Fruit fly (Drosophila melanogaster) whole organism, embryonic: Measurements from ENCODE around the gene CG31098.
A peak's percentile ranks its signal among the peaks of the same experiment; 100 is the strongest.

Source experiments
- Adf1 ChIP-seq: fragments of 200-800 bp; sonication (Bioruptor generic); IDR thresholded peaks from 2 replicates; pipeline ENCODE4 v1.3.6; 2022; ENCODE audit warnings: missing biosample characterization, missing genetic modification characterization
- Atf-2 ChIP-seq: fragments of 200-800 bp; sonication (Bioruptor generic); optimal IDR thresholded peaks from 2 replicates; lab custom pipeline; 2016; ENCODE audit warnings: missing biosample characterization, missing genetic modification characterization
- Atf3 ChIP-seq: fragments of 200-800 bp; sonication (Bioruptor generic); optimal IDR thresholded peaks from 3 replicates; lab custom pipeline; 2016; ENCODE audit warnings: missing biosample characterization, missing genetic modification characterization
- Atf6 ChIP-seq: fragments of 200-800 bp; sonication (Bioruptor generic); IDR thresholded peaks from 2 replicates; pipeline ENCODE4 v1.3.6; 2022; ENCODE audit warnings: missing biosample characterization, missing genetic modification characterization
- Bgb ChIP-seq: fragments of 200-800 bp; sonication (Bioruptor generic); IDR thresholded peaks from 2 replicates; pipeline ENCODE4 v1.3.6; 2022; ENCODE audit warnings: missing biosample characterization, missing genetic modification characterization; ENCODE audit not compliant: partially characterized antibody
- CG10462 ChIP-seq: fragments of 200-800 bp; sonication (Bioruptor generic); optimal IDR thresholded peaks from 2 replicates; lab custom pipeline; 2016; ENCODE audit warnings: missing biosample characterization, missing genetic modification characterization
- CG11398 ChIP-seq: fragments of 200-800 bp; sonication (Bioruptor generic); optimal IDR thresholded peaks from 2 replicates; lab custom pipeline; 2016; ENCODE audit warnings: missing biosample characterization, missing genetic modification characterization
- CG12104 ChIP-seq: fragments of 200-800 bp; sonication (Bioruptor generic); optimal IDR thresholded peaks from 3 replicates; lab custom pipeline; 2016; ENCODE audit warnings: missing biosample characterization, missing genetic modification characterization
- CG15269 ChIP-seq: fragments of 200-800 bp; sonication (Bioruptor generic); optimal IDR thresholded peaks from 2 replicates; lab custom pipeline; 2018; ENCODE audit warnings: missing biosample characterization, mild to moderate bottlenecking, missing genetic modification characterization, moderate library complexity
- CG17328 ChIP-seq: fragments of 200-800 bp; sonication (Bioruptor generic); IDR thresholded peaks from 2 replicates; pipeline ENCODE4 v1.3.6; 2022; ENCODE audit warnings: missing biosample characterization, missing genetic modification characterization
- CG2678 ChIP-seq: fragments of 200-800 bp; sonication (Bioruptor generic); optimal IDR thresholded peaks from 3 replicates; lab custom pipeline; 2019; ENCODE audit warnings: missing biosample characterization, mild to moderate bottlenecking, missing genetic modification characterization, moderate library complexity
- CG2875 ChIP-seq: fragments of 200-800 bp; sonication (Bioruptor generic); optimal IDR thresholded peaks from 2 replicates; lab custom pipeline; 2017; ENCODE audit warnings: missing biosample characterization, mild to moderate bottlenecking, missing genetic modification characterization, missing genetic modification reagents
- CG32772 ChIP-seq: fragments of 200-800 bp; sonication (Bioruptor generic); IDR thresholded peaks from 2 replicates; pipeline ENCODE4 v1.3.6; 2022; ENCODE audit warnings: missing biosample characterization, missing genetic modification characterization
- CG34376 ChIP-seq: fragments of 200-800 bp; sonication (Bioruptor generic); optimal IDR thresholded peaks from 2 replicates; lab custom pipeline; 2018; ENCODE audit warnings: missing biosample characterization, mild to moderate bottlenecking, missing genetic modification characterization
- CG43689 ChIP-seq: fragments of 200-800 bp; sonication (Bioruptor generic); IDR thresholded peaks from 2 replicates; pipeline ENCODE4 v1.3.6; 2022; ENCODE audit warnings: missing biosample characterization, missing genetic modification characterization
- CG6689 ChIP-seq: fragments of 200-800 bp; sonication (Bioruptor generic); IDR thresholded peaks from 2 replicates; pipeline ENCODE4 v1.3.6; 2022; ENCODE audit warnings: missing biosample characterization, missing genetic modification characterization
- CG7372 ChIP-seq: fragments of 200-800 bp; sonication (Bioruptor generic); IDR thresholded peaks from 2 replicates; pipeline ENCODE4 v1.3.6; 2022; ENCODE audit warnings: missing biosample characterization, missing genetic modification characterization
- CG8290 ChIP-seq, 3 experiments: fragments of 200-800 bp; sonication (Bioruptor generic); optimal IDR thresholded peaks; 2 replicates each; lab custom pipeline; 2016 to 2019; ENCODE audit warnings: missing biosample characterization in 3 of 3, missing genetic modification characterization in 3 of 3, mild to moderate bottlenecking in 2 of 3, moderate library complexity in 1 of 3
- CG8359 ChIP-seq: fragments of 200-800 bp; sonication (Bioruptor generic); optimal IDR thresholded peaks from 2 replicates; lab custom pipeline; 2017; ENCODE audit warnings: missing biosample characterization, mild to moderate bottlenecking, missing genetic modification characterization, borderline replicate concordance
- Dek ChIP-seq: fragments of 200-800 bp; sonication (Bioruptor generic); optimal IDR thresholded peaks from 3 replicates; lab custom pipeline; 2019; ENCODE audit warnings: missing biosample characterization, mild to moderate bottlenecking, missing genetic modification characterization, moderate library complexity
- Dp ChIP-seq: fragments of 200-800 bp; sonication (Bioruptor generic); optimal IDR thresholded peaks from 2 replicates; lab custom pipeline; 2018; ENCODE audit warnings: missing biosample characterization, mild to moderate bottlenecking, missing genetic modification characterization, moderate library complexity
- Drgx ChIP-seq: fragments of 200-800 bp; sonication (Bioruptor generic); IDR thresholded peaks from 2 replicates; pipeline ENCODE4 v1.3.6; 2022; ENCODE audit warnings: missing biosample characterization, missing genetic modification characterization
- Elba2 ChIP-seq: fragments of 200-800 bp; sonication (Bioruptor generic); optimal IDR thresholded peaks from 3 replicates; lab custom pipeline; 2016; ENCODE audit warnings: missing biosample characterization, missing genetic modification characterization
- Gsc ChIP-seq: fragments of 200-800 bp; sonication (Bioruptor generic); IDR thresholded peaks from 2 replicates; pipeline ENCODE4 v1.3.6; 2022; ENCODE audit warnings: missing biosample characterization, missing genetic modification characterization
- Kr ChIP-seq: fragments of 200-800 bp; sonication (Bioruptor generic); optimal IDR thresholded peaks from 2 replicates; lab custom pipeline; 2017; ENCODE audit warnings: missing biosample characterization, mild to moderate bottlenecking, missing genetic modification characterization
- Max ChIP-seq: fragments of 200-800 bp; sonication (Bioruptor generic); optimal IDR thresholded peaks from 2 replicates; lab custom pipeline; 2016; ENCODE audit warnings: missing biosample characterization, mild to moderate bottlenecking, missing genetic modification characterization
- NC2α ChIP-seq: fragments of 200-800 bp; sonication (Bioruptor generic); optimal IDR thresholded peaks from 2 replicates; lab custom pipeline; 2016; ENCODE audit warnings: missing biosample characterization, missing genetic modification characterization
- NC2β ChIP-seq: fragments of 200-800 bp; sonication (Bioruptor generic); optimal IDR thresholded peaks from 2 replicates; lab custom pipeline; 2016; ENCODE audit warnings: missing biosample characterization, missing genetic modification characterization
- Nf-YA ChIP-seq: fragments of 200-800 bp; sonication (Bioruptor generic); IDR thresholded peaks from 2 replicates; pipeline ENCODE4 v1.3.6; 2022; ENCODE audit warnings: missing biosample characterization, missing genetic modification characterization
- Ravus ChIP-seq: fragments of 200-800 bp; sonication (Bioruptor generic); IDR thresholded peaks from 2 replicates; pipeline ENCODE4 v1.3.6; 2022; ENCODE audit warnings: missing biosample characterization, missing genetic modification characterization
- Sin3A ChIP-seq: fragments of >200 bp; optimal IDR thresholded peaks from 2 replicates; lab custom pipeline; 2018
- Taf1 ChIP-seq: fragments of 200-800 bp; sonication (Bioruptor generic); IDR thresholded peaks from 2 replicates; pipeline ENCODE4 v1.3.6; 2022; ENCODE audit warnings: missing biosample characterization, missing genetic modification characterization
- Tbp ChIP-seq: fragments of >200 bp; optimal IDR thresholded peaks from 2 replicates; lab custom pipeline; 2018; ENCODE audit warnings: missing biosample characterization, missing genetic modification characterization
- Xbp1 ChIP-seq: fragments of 200-800 bp; sonication (Bioruptor generic); optimal IDR thresholded peaks from 3 replicates; lab custom pipeline; 2016; ENCODE audit warnings: missing biosample characterization, mild to moderate bottlenecking, missing genetic modification characterization
- ac ChIP-seq: fragments of 200-800 bp; sonication (Bioruptor generic); optimal IDR thresholded peaks from 3 replicates; lab custom pipeline; 2017; ENCODE audit warnings: missing biosample characterization, mild to moderate bottlenecking, missing genetic modification characterization
- cwo ChIP-seq: fragments of 200-800 bp; sonication (Bioruptor generic); optimal IDR thresholded peaks from 3 replicates; lab custom pipeline; 2017; ENCODE audit warnings: missing biosample characterization, missing genetic modification characterization, mild to moderate bottlenecking, moderate library complexity, missing genetic modification reagents
- dysf ChIP-seq: fragments of 200-800 bp; sonication (Bioruptor generic); IDR thresholded peaks from 3 replicates; pipeline ENCODE4 v1.3.6; 2022; ENCODE audit warnings: missing biosample characterization, missing genetic modification characterization
- emc ChIP-seq: fragments of 200-800 bp; sonication (Bioruptor generic); optimal IDR thresholded peaks from 2 replicates; lab custom pipeline; 2016; ENCODE audit warnings: missing biosample characterization, missing genetic modification characterization
- ewg ChIP-seq: fragments of 200-800 bp; sonication (Bioruptor generic); optimal IDR thresholded peaks from 3 replicates; lab custom pipeline; 2017; ENCODE audit warnings: mild to moderate bottlenecking, missing biosample characterization, missing genetic modification reagents, missing genetic modification characterization
- exex ChIP-seq: fragments of 200-800 bp; sonication (Bioruptor generic); optimal IDR thresholded peaks from 4 replicates; lab custom pipeline; 2018; ENCODE audit warnings: missing biosample characterization, mild to moderate bottlenecking, missing genetic modification characterization, moderate library complexity
- ftz-f1 ChIP-seq: fragments of 200-800 bp; sonication (Bioruptor generic); optimal IDR thresholded peaks from 2 replicates; lab custom pipeline; 2016; ENCODE audit warnings: missing biosample characterization, missing genetic modification characterization
- hbn ChIP-seq: fragments of 200-800 bp; sonication (Bioruptor generic); IDR thresholded peaks from 2 replicates; pipeline ENCODE4 v1.3.6; 2022; ENCODE audit warnings: missing biosample characterization, missing genetic modification characterization; ENCODE audit not compliant: partially characterized antibody
- hkb ChIP-seq, 2 experiments: fragments of 200-800 bp in 1 of 2; fragments of >200 bp in 1 of 2; sonication (Bioruptor generic) in 1 of 2; IDR thresholded peaks in 1 of 2; optimal IDR thresholded peaks in 1 of 2; 2 replicates each; pipeline versions ENCODE4 v1.3.6 to Lab custom; 2017 to 2022; ENCODE audit warnings: missing biosample characterization in 1 of 2, missing genetic modification characterization in 1 of 2
- nmo ChIP-seq: fragments of 200-800 bp; sonication (Bioruptor generic); optimal IDR thresholded peaks from 2 replicates; lab custom pipeline; 2018; ENCODE audit warnings: missing biosample characterization, mild to moderate bottlenecking, missing genetic modification characterization, moderate library complexity
- oc ChIP-seq: fragments of 200-800 bp; sonication (Bioruptor generic); optimal IDR thresholded peaks from 2 replicates; lab custom pipeline; 2018; ENCODE audit warnings: missing biosample characterization, mild to moderate bottlenecking, missing genetic modification characterization, moderate library complexity
- sisA ChIP-seq: fragments of 200-800 bp; sonication (Bioruptor generic); IDR thresholded peaks from 2 replicates; pipeline ENCODE4 v1.3.6; 2022; ENCODE audit warnings: missing biosample characterization, missing genetic modification characterization
- so ChIP-seq: fragments of 200-800 bp; sonication (Bioruptor generic); IDR thresholded peaks from 3 replicates; pipeline ENCODE4 v1.3.6; 2022; ENCODE audit warnings: missing biosample characterization, missing genetic modification characterization
- twi ChIP-seq: fragments of 200-800 bp; optimal IDR thresholded peaks from 2 replicates; lab custom pipeline; 2019; ENCODE audit warnings: missing biosample characterization, mild to moderate bottlenecking, missing genetic modification characterization, moderate library complexity
- vvl ChIP-seq: fragments of 200-800 bp; sonication (Bioruptor generic); IDR thresholded peaks from 2 replicates; pipeline ENCODE4 v1.3.6; 2022; ENCODE audit warnings: missing biosample characterization, missing genetic modification characterization

The CG31098 gene

dm6 chr3R:25249145-25250141 lies 43.3 kb downstream of the CG31098 start, which contains the start of gene Nup358 (continued):
- TF ChIP-seq CG15269 (no peak), Max (no peak), CG43689 (no peak), CG11398 (GFP tag; lab: Kevin White, UChicago) (no peak), CG2678 (tag; lab: Kevin White, UChicago) (no peak), CG17328 (GFP tag; lab: Robert Waterston, UW) (no peak), ftz-f1 (no peak), Gsc (GFP tag; lab: Robert Waterston, UW) (no peak), Xbp1 (GFP tag; lab: Kevin White, UChicago) (peak; percentile 38), nmo (GFP tag; lab: Kevin White, UChicago) (peak; percentile 55), so (GFP tag; lab: Robert Waterston, UW) (no peak), Dek (tag; lab: Kevin White, UChicago) (no peak), Atf3 (GFP tag; lab: Kevin White, UChicago) (no peak), Atf6 (GFP tag; lab: Robert Waterston, UW) (no peak), CG2875 (GFP tag; lab: Kevin White, UChicago) (no peak), Kr (GFP tag; lab: Kevin White, UChicago) (no peak), Tbp (GFP tag; lab: Kevin White, UChicago) (no peak), CG8290 (GFP tag; optimal IDR thresholded peaks at IDR 0.05; lab: Kevin White, UChicago) (no peak), CG8290 (tag; optimal IDR thresholded peaks at IDR 0.05; lab: Kevin White, UChicago) (no peak), NC2α (GFP tag; lab: Kevin White, UChicago) (no peak), CG8359 (GFP tag; lab: Kevin White, UChicago) (no peak), hkb (optimal IDR thresholded peaks at IDR 0.05; lab: Kevin White, UChicago) (no peak), hkb (GFP tag; IDR thresholded peaks at IDR 0.05; lab: Robert Waterston, UW) (no peak), CG32772 (GFP tag; lab: Robert Waterston, UW) (no peak), twi (tag; lab: Kevin White, UChicago) (no peak), Bgb (peak; percentile 99), cwo (GFP tag; lab: Kevin White, UChicago) (no peak), vvl (peak; percentile 17; the same call in 1 of the 2 replicates), emc (no peak), Adf1 (GFP tag; lab: Robert Waterston, UW) (peak; percentile 5; the same call in 1 of the 2 replicates), Dp (GFP tag; lab: Kevin White, UChicago) (peak; percentile 51), Elba2 (GFP tag; lab: Kevin White, UChicago) (no peak), Drgx (GFP tag; lab: Robert Waterston, UW) (no peak), Taf1 (no peak), Nf-YA (GFP tag; lab: Robert Waterston, UW) (no peak), oc (tag; lab: Kevin White, UChicago) (no peak), CG6689 (GFP tag; lab: Robert Waterston, UW) (no peak), dysf (GFP tag; lab: Robert Waterston, UW) (no peak), CG12104 (GFP tag; lab: Kevin White, UChicago) (no peak), ewg (GFP tag; lab: Kevin White, UChicago) (no peak), ac (no peak), sisA (GFP tag; lab: Robert Waterston, UW) (no peak), hbn (GFP tag; lab: Robert Waterston, UW) (peak; percentile 97), Sin3A (lab: Kevin White, UChicago) (peak; percentile 75), CG34376 (peak; percentile 30), CG10462 (GFP tag; lab: Kevin White, UChicago) (no peak), CG7372 (GFP tag; lab: Robert Waterston, UW) (no peak), Ravus (no peak), NC2β (GFP tag; lab: Kevin White, UChicago) (no peak), Atf-2 (GFP tag; lab: Kevin White, UChicago) (no peak), exex (tag; lab: Kevin White, UChicago) (no peak)
